Worm (Caenorhabditis elegans) whole organism, late embryonic: ENCODE results near the gene srd-7.

ENCODE experiments used
- ama-1 ChIP-seq: fragments of 150-350 bp; optimal IDR thresholded peaks from 2 replicates; lab custom pipeline; 2014
- elt-2 ChIP-seq: sonication (generic microtip); optimal IDR thresholded peaks from 2 replicates; lab custom pipeline; 2016; ENCODE audit warnings: missing genetic modification reagents, missing genetic modification characterization, missing compliant biosample characterization
- ets-4 ChIP-seq: sonication (generic microtip); optimal IDR thresholded peaks from 2 replicates; lab custom pipeline; 2016; ENCODE audit warnings: missing genetic modification characterization, missing compliant biosample characterization
- gmeb-2 ChIP-seq: sonication (generic microtip); optimal IDR thresholded peaks from 2 replicates; lab custom pipeline; 2016; ENCODE audit warnings: missing genetic modification characterization, inconsistent platforms, missing compliant biosample characterization
- hlh-13 ChIP-seq: fragments of 200-800 bp; sonication (Bioruptor generic); optimal IDR thresholded peaks from 2 replicates; lab custom pipeline; 2018; ENCODE audit warnings: mild to moderate bottlenecking, missing genetic modification characterization, missing compliant biosample characterization
- nfya-1 ChIP-seq: sonication (generic microtip); optimal IDR thresholded peaks from 2 replicates; lab custom pipeline; 2017; ENCODE audit warnings: missing genetic modification characterization, mild to moderate bottlenecking, missing compliant biosample characterization, antibody characterized with exemption, moderate library complexity
- pha-4 ChIP-seq: fragments of 150-350 bp; optimal IDR thresholded peaks from 2 replicates; lab custom pipeline; 2018; ENCODE audit warnings: missing biosample characterization, missing genetic modification reagents, missing genetic modification characterization
- rnt-1 ChIP-seq: sonication (generic microtip); optimal IDR thresholded peaks from 2 replicates; lab custom pipeline; 2016; ENCODE audit warnings: missing genetic modification characterization, missing compliant biosample characterization
- ttx-3 ChIP-seq: sonication (generic microtip); optimal IDR thresholded peaks from 2 replicates; lab custom pipeline; 2016; ENCODE audit warnings: missing genetic modification reagents, missing genetic modification characterization, missing compliant biosample characterization
- unc-3 ChIP-seq, 2 experiments: fragments of 200-800 bp in 1 of 2; sonication (Bioruptor generic) in 1 of 2; sonication (generic microtip) in 1 of 2; conservative IDR thresholded peaks in 1 of 2; optimal IDR thresholded peaks in 1 of 2; 2 replicates each; pipeline versions ENCODE4 v1.3.6 to Lab custom; 2016 to 2022; ENCODE audit warnings: missing compliant biosample characterization in 2 of 2, missing genetic modification characterization in 2 of 2, missing genetic modification reagents in 1 of 2
- unc-86 ChIP-seq: sonication (generic microtip); optimal IDR thresholded peaks from 2 replicates; lab custom pipeline; 2016; ENCODE audit warnings: missing genetic modification characterization, missing compliant biosample characterization

DNA sequence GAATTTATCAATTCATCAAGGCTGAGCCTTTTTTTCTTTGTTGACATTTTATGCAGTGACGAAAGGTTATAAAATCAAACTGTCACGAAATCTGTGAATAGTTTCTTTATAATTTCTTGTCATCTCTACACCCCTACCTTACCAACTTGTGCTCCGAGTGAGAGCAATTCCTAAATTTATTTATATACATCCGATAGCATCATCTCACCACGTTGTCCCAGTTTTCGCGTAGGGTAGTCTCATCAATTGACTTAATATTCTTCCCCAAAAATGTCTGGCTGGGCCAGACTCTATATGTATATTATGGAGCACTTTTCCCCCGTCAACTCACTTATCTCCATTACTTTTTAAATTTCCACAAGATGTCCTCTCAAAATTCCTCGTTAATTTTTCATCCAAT is 38.8 kb upstream of the srd-7 start:
- no peak for TF ChIP-seq elt-2 (tag; lab: Kevin White, UChicago)
- no peak for TF ChIP-seq rnt-1 (tag; lab: Kevin White, UChicago)
- TF ChIP-seq ets-4 (tag; lab: Kevin White, UChicago): no peak
- TF ChIP-seq nfya-1: no peak
- TF ChIP-seq hlh-13: no peak
- TF ChIP-seq ttx-3 (tag; lab: Kevin White, UChicago): no peak
- no peak for TF ChIP-seq ama-1 (lab: Kevin White, UChicago)
- TF ChIP-seq unc-86 (tag; lab: Kevin White, UChicago): no peak
- no peak for TF ChIP-seq pha-4 (tag; lab: Kevin White, UChicago)
- TF ChIP-seq gmeb-2 (tag; lab: Kevin White, UChicago): no peak
- TF ChIP-seq unc-3 (GFP tag; conservative IDR thresholded peaks at IDR 0.05; lab: Robert Waterston, UW): no peak
- no peak for TF ChIP-seq unc-3 (tag; optimal IDR thresholded peaks at IDR 0.05; lab: Kevin White, UChicago)
